Worm (Caenorhabditis elegans): Measurements from ENCODE around the gene srx-102.

DNA sequence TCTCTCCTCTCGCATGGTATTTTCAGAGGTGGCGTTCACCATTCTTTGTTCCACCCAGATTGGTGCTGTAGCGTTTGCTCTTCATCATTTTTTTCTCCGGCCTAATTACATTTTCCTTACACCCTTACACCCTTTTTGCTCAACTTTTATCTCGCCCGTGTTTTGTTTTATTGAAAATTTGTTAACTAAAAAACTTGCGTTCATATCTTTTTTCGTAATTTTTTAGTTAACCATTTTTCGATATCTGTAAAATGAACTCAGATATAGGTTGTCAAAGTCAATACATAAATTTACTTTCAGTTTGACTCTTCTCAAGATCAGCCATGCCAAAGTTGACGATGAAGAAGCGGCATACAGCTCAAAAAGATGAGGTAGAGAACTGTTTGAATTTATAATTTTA lies 47.0 kb upstream of the srx-102 start, which contains the start of gene F12E12.1:
- TF ChIP-seq dpl-1 (GFP tag; optimal IDR thresholded peaks at IDR 0.05) (no peak), ztf-6 (GFP tag; IDR thresholded peaks at IDR 0.05) (no peak), lin-35 (GFP tag; optimal IDR thresholded peaks at IDR 0.05) (no peak)

All from whole organism, young adult.